Fruit fly (Drosophila melanogaster) whole organism, embryonic: ENCODE results near the gene Acp32CD.
A peak's percentile ranks its signal among the peaks of the same experiment; 100 is the strongest.

ENCODE experiments used
- Atf6 ChIP-seq: fragments of 200-800 bp; sonication (Bioruptor generic); IDR thresholded peaks from 2 replicates; pipeline ENCODE4 v1.3.6; 2022; ENCODE audit warnings: missing biosample characterization, missing genetic modification characterization
- Awh ChIP-seq: fragments of 200-800 bp; sonication (Bioruptor generic); IDR thresholded peaks from 2 replicates; pipeline ENCODE4, ENCODE4 v1.3.6; 2022; ENCODE audit warnings: missing biosample characterization, missing genetic modification characterization
- CG1024 ChIP-seq: fragments of 200-800 bp; sonication (Bioruptor generic); IDR thresholded peaks from 2 replicates; pipeline ENCODE4 v1.3.6; 2022; ENCODE audit warnings: missing biosample characterization, missing genetic modification characterization
- CG10267 ChIP-seq: fragments of 200-800 bp; sonication (Bioruptor generic); optimal IDR thresholded peaks from 2 replicates; lab custom pipeline; 2018; ENCODE audit warnings: missing biosample characterization, mild to moderate bottlenecking, missing genetic modification characterization, moderate library complexity
- CG11695 ChIP-seq: fragments of 200-800 bp; sonication (Bioruptor generic); IDR thresholded peaks from 3 replicates; pipeline ENCODE4 v1.3.6; 2022; ENCODE audit warnings: missing biosample characterization, missing genetic modification characterization
- CG11696 ChIP-seq: fragments of 200-800 bp; sonication (Bioruptor generic); IDR thresholded peaks from 2 replicates; pipeline ENCODE4 v1.3.6; 2022; ENCODE audit warnings: missing biosample characterization, missing genetic modification characterization
- CG14667 ChIP-seq: fragments of 200-800 bp; sonication (Bioruptor generic); IDR thresholded peaks from 2 replicates; pipeline ENCODE4 v1.3.6; 2022; ENCODE audit warnings: missing biosample characterization, missing genetic modification characterization
- CG15696 ChIP-seq: fragments of 200-800 bp; sonication (Bioruptor generic); optimal IDR thresholded peaks from 2 replicates; lab custom pipeline; 2019; ENCODE audit warnings: missing biosample characterization, mild to moderate bottlenecking, missing genetic modification characterization, moderate library complexity
- CG1602 ChIP-seq: fragments of 200-800 bp; sonication (Bioruptor generic); optimal IDR thresholded peaks from 3 replicates; lab custom pipeline; 2016; ENCODE audit warnings: missing biosample characterization, missing genetic modification characterization
- CG17186 ChIP-seq: fragments of 200-800 bp; sonication (Bioruptor generic); optimal IDR thresholded peaks from 3 replicates; lab custom pipeline; 2017; ENCODE audit warnings: missing biosample characterization, missing genetic modification reagents, missing genetic modification characterization
- CG17361 ChIP-seq: fragments of 200-800 bp; sonication (Bioruptor generic); IDR thresholded peaks from 3 replicates; pipeline ENCODE4 v1.3.6; 2022; ENCODE audit warnings: missing biosample characterization, missing genetic modification characterization
- CG17612 ChIP-seq: fragments of 200-800 bp; sonication (Bioruptor generic); IDR thresholded peaks from 2 replicates; pipeline ENCODE4 v1.3.6; 2022; ENCODE audit warnings: missing biosample characterization, missing genetic modification characterization
- CG2199 ChIP-seq: fragments of 200-800 bp; sonication (Bioruptor generic); IDR thresholded peaks from 3 replicates; pipeline ENCODE4 v1.3.6; 2022; ENCODE audit warnings: missing biosample characterization, missing genetic modification characterization
- CG31441 ChIP-seq: fragments of 200-800 bp; sonication (Bioruptor generic); IDR thresholded peaks from 2 replicates; pipeline ENCODE4 v1.3.6; 2022; ENCODE audit warnings: missing biosample characterization, missing genetic modification characterization
- CG4820 ChIP-seq: fragments of 200-800 bp; sonication (Bioruptor generic); optimal IDR thresholded peaks from 3 replicates; lab custom pipeline; 2016; ENCODE audit warnings: missing biosample characterization, missing genetic modification characterization
- CG5953 ChIP-seq: fragments of 200-800 bp; sonication (Bioruptor generic); IDR thresholded peaks from 2 replicates; pipeline ENCODE4 v1.3.6; 2022; ENCODE audit warnings: missing biosample characterization, missing genetic modification characterization
- CG6254 ChIP-seq: fragments of 200-800 bp; sonication (Bioruptor generic); optimal IDR thresholded peaks from 3 replicates; lab custom pipeline; 2017; ENCODE audit warnings: mild to moderate bottlenecking, missing biosample characterization, missing genetic modification reagents, missing genetic modification characterization
- CG8281 ChIP-seq: fragments of 200-800 bp; sonication (Bioruptor generic); optimal IDR thresholded peaks from 2 replicates; lab custom pipeline; 2018; ENCODE audit warnings: missing biosample characterization, mild to moderate bottlenecking, missing genetic modification characterization, moderate library complexity
- Elba2 ChIP-seq: fragments of 200-800 bp; sonication (Bioruptor generic); optimal IDR thresholded peaks from 3 replicates; lab custom pipeline; 2016; ENCODE audit warnings: missing biosample characterization, missing genetic modification characterization
- Ets65A ChIP-seq: fragments of 200-800 bp; sonication (Bioruptor generic); peaks from one replicate; lab custom pipeline; 2016; ENCODE audit warnings: missing biosample characterization, missing genetic modification characterization
- Ets97D ChIP-seq: fragments of 200-800 bp; sonication (Bioruptor generic); optimal IDR thresholded peaks from 3 replicates; lab custom pipeline; 2016; ENCODE audit warnings: missing biosample characterization, missing genetic modification characterization
- H15 ChIP-seq: fragments of 200-800 bp; sonication (Bioruptor generic); IDR thresholded peaks from 3 replicates; pipeline ENCODE4 v1.3.6; 2022; ENCODE audit warnings: missing biosample characterization, missing genetic modification characterization
- Hmr ChIP-seq: fragments of 200-800 bp; sonication (Bioruptor generic); optimal IDR thresholded peaks from 3 replicates; lab custom pipeline; 2017; ENCODE audit warnings: mild to moderate bottlenecking, missing biosample characterization, missing genetic modification reagents, missing genetic modification characterization
- MTF-1 ChIP-seq: fragments of 200-800 bp; sonication (Bioruptor generic); optimal IDR thresholded peaks from 2 replicates; lab custom pipeline; 2018; ENCODE audit warnings: missing biosample characterization, mild to moderate bottlenecking, missing genetic modification characterization, borderline replicate concordance
- Meics ChIP-seq: fragments of 200-800 bp; sonication (Bioruptor generic); optimal IDR thresholded peaks from 2 replicates; lab custom pipeline; 2017; ENCODE audit warnings: missing biosample characterization, mild to moderate bottlenecking, missing genetic modification characterization
- NFAT ChIP-seq: fragments of 200-800 bp; sonication (Bioruptor generic); IDR thresholded peaks from 2 replicates; pipeline ENCODE4 v1.3.6; 2022; ENCODE audit warnings: missing biosample characterization, missing genetic modification characterization
- Oaz ChIP-seq: fragments of 200-800 bp; sonication (Bioruptor generic); IDR thresholded peaks from 2 replicates; pipeline ENCODE4 v1.3.6; 2022; ENCODE audit warnings: missing biosample characterization, missing genetic modification characterization
- Pdp1 ChIP-seq, 2 experiments: fragments of 200-800 bp; sonication (Bioruptor generic); optimal IDR thresholded peaks; 3 replicates each; lab custom pipeline; 2016; ENCODE audit warnings: missing biosample characterization in 2 of 2, missing genetic modification characterization in 2 of 2, mild to moderate bottlenecking in 1 of 2, moderate library complexity in 1 of 2
- Six4 ChIP-seq: fragments of 200-800 bp; sonication (Bioruptor generic); optimal IDR thresholded peaks from 2 replicates; lab custom pipeline; 2016; ENCODE audit warnings: missing biosample characterization, missing genetic modification characterization
- Stat92E ChIP-seq, 3 experiments: fragments of >200 bp in 2 of 3; fragments of 200-800 bp in 1 of 3; sonication (Bioruptor generic) in 1 of 3; optimal IDR thresholded peaks; 2 replicates each; lab custom pipeline; 2017 to 2019; ENCODE audit warnings: missing biosample characterization in 3 of 3, missing genetic modification characterization in 3 of 3, mild to moderate bottlenecking in 1 of 3, moderate library complexity in 1 of 3
- ara ChIP-seq: fragments of 200-800 bp; sonication (Bioruptor generic); IDR thresholded peaks from 2 replicates; pipeline ENCODE4 v1.3.6; 2022; ENCODE audit warnings: missing biosample characterization, missing genetic modification characterization
- bcd ChIP-seq: fragments of 200-800 bp; sonication (Bioruptor generic); optimal IDR thresholded peaks from 2 replicates; lab custom pipeline; 2017; ENCODE audit warnings: missing biosample characterization, mild to moderate bottlenecking, missing genetic modification characterization
- bigmax ChIP-seq: fragments of 200-800 bp; sonication (Bioruptor generic); optimal IDR thresholded peaks from 2 replicates; lab custom pipeline; 2018; ENCODE audit warnings: missing biosample characterization, mild to moderate bottlenecking, missing genetic modification characterization
- caup ChIP-seq: fragments of 200-800 bp; sonication (Bioruptor generic); optimal IDR thresholded peaks from 3 replicates; lab custom pipeline; 2017; ENCODE audit warnings: missing biosample characterization, mild to moderate bottlenecking, missing genetic modification characterization, moderate library complexity; ENCODE audit not compliant: severe bottlenecking
- chif ChIP-seq, 2 experiments: fragments of 200-800 bp; sonication (Bioruptor generic); optimal IDR thresholded peaks; 3 replicates each; lab custom pipeline; 2016; ENCODE audit warnings: missing biosample characterization in 2 of 2, missing genetic modification characterization in 2 of 2
- chm ChIP-seq: fragments of 200-800 bp; sonication (Bioruptor generic); IDR thresholded peaks from 2 replicates; pipeline ENCODE4 v1.3.6; 2022; ENCODE audit warnings: missing biosample characterization, missing genetic modification characterization
- cwo ChIP-seq: fragments of 200-800 bp; sonication (Bioruptor generic); optimal IDR thresholded peaks from 3 replicates; lab custom pipeline; 2017; ENCODE audit warnings: missing biosample characterization, missing genetic modification characterization, mild to moderate bottlenecking, moderate library complexity, missing genetic modification reagents
- dan ChIP-seq: fragments of 200-800 bp; sonication (Bioruptor generic); IDR thresholded peaks from 2 replicates; pipeline ENCODE4 v1.3.6; 2022; ENCODE audit warnings: missing biosample characterization, missing genetic modification characterization
- gce ChIP-seq: fragments of 200-800 bp; sonication (Bioruptor generic); IDR thresholded peaks from 3 replicates; pipeline ENCODE4 v1.3.6; 2022; ENCODE audit warnings: missing biosample characterization, missing genetic modification characterization
- ind ChIP-seq: fragments of 200-800 bp; sonication (Bioruptor generic); optimal IDR thresholded peaks from 3 replicates; lab custom pipeline; 2016; ENCODE audit warnings: missing biosample characterization, missing genetic modification characterization
- lbe ChIP-seq: fragments of 200-800 bp; sonication (Bioruptor generic); optimal IDR thresholded peaks from 2 replicates; lab custom pipeline; 2016; ENCODE audit warnings: missing biosample characterization, mild to moderate bottlenecking, missing genetic modification characterization
- lilli ChIP-seq: fragments of 200-800 bp; sonication (Bioruptor generic); optimal IDR thresholded peaks from 3 replicates; lab custom pipeline; 2016; ENCODE audit warnings: missing biosample characterization, missing genetic modification characterization
- peb ChIP-seq: fragments of 200-800 bp; sonication (Bioruptor generic); IDR thresholded peaks from 2 replicates; pipeline ENCODE4 v1.3.6; 2022; ENCODE audit warnings: missing biosample characterization, missing genetic modification characterization
- sens ChIP-seq: fragments of 200-800 bp; sonication (Bioruptor generic); peaks from one replicate; lab custom pipeline; 2016; ENCODE audit warnings: missing biosample characterization, missing genetic modification characterization
- so ChIP-seq: fragments of 200-800 bp; sonication (Bioruptor generic); IDR thresholded peaks from 3 replicates; pipeline ENCODE4 v1.3.6; 2022; ENCODE audit warnings: missing biosample characterization, missing genetic modification characterization
- tin ChIP-seq: fragments of 200-800 bp; sonication (Bioruptor generic); optimal IDR thresholded peaks from 3 replicates; lab custom pipeline; 2016; ENCODE audit warnings: missing biosample characterization, missing genetic modification characterization
- unpg ChIP-seq: fragments of 200-800 bp; sonication (Bioruptor generic); optimal IDR thresholded peaks from 3 replicates; lab custom pipeline; 2018; ENCODE audit warnings: missing biosample characterization, mild to moderate bottlenecking, missing genetic modification characterization, moderate library complexity
- zen ChIP-seq: fragments of 200-800 bp; sonication (Bioruptor generic); optimal IDR thresholded peaks from 3 replicates; lab custom pipeline; 2018; ENCODE audit warnings: missing biosample characterization, mild to moderate bottlenecking, missing genetic modification characterization, moderate library complexity
- zf30C ChIP-seq: fragments of 200-800 bp; sonication (Bioruptor generic); optimal IDR thresholded peaks from 3 replicates; lab custom pipeline; 2018; ENCODE audit warnings: missing biosample characterization, mild to moderate bottlenecking, missing genetic modification characterization
- zfh1 ChIP-seq: fragments of 200-800 bp; sonication (Bioruptor generic); IDR thresholded peaks from 3 replicates; pipeline ENCODE4 v1.3.6; 2022; ENCODE audit warnings: missing biosample characterization, missing genetic modification characterization

Gene Acp32CD

DNA sequence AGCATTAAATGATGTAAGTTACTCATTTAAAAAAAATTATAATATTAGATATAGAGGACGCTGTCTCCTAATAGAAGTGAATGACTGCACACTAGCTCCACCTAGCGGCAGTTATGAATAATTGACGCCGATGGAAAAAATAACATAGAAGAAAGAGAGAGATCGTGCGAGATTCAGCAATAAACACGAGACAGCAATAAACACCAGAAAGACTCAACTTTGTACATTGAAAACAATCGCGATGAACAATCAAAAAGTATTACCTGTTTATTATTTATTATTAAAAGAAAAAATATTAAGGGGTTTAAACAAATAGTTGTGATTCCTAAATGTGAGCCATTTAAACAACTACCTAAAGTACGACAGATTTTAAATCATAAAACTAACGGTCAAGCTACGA lies 29.3 kb upstream of the Acp32CD start (continued):
- TF ChIP-seq MTF-1 (GFP tag; lab: Kevin White, UChicago), result peak; percentile 1
- TF ChIP-seq caup (GFP tag; lab: Kevin White, UChicago), result peak; percentile 36
- TF ChIP-seq Awh (GFP tag; lab: Robert Waterston, UW), result peak; percentile 48; the same call in 1 of the 2 replicates
- TF ChIP-seq cwo (GFP tag; lab: Kevin White, UChicago), result peak; percentile 75
- peak in 1 of 2 experiments; percentile 19 for TF ChIP-seq Pdp1 (GFP tag; optimal IDR thresholded peaks at IDR 0.05; lab: Kevin White, UChicago)
- TF ChIP-seq Atf6 (GFP tag; lab: Robert Waterston, UW), result peak; percentile 26; the same call in 1 of the 2 replicates
- TF ChIP-seq CG6254, result peak; percentile 30
- TF ChIP-seq lbe (GFP tag; lab: Kevin White, UChicago), result peak; percentile 17
- TF ChIP-seq peb (GFP tag; lab: Robert Waterston, UW), result peak; percentile 36; the same call in 1 of the 2 replicates
- peak; percentile 89 for TF ChIP-seq sens (GFP tag; lab: Kevin White, UChicago)
- peak; percentile 68 for TF ChIP-seq CG11696 (GFP tag; lab: Robert Waterston, UW)
- peak; percentile 27 for TF ChIP-seq bcd (GFP tag; lab: Kevin White, UChicago)
- no peak for TF ChIP-seq chif (GFP tag; optimal IDR thresholded peaks at IDR 0.05; lab: Kevin White, UChicago)
- TF ChIP-seq CG31441 (GFP tag; lab: Robert Waterston, UW), result peak; percentile 67
- TF ChIP-seq Ets65A, result peak; percentile 77
- peak; percentile 82; the same call in 2 of the 3 replicates for TF ChIP-seq CG2199 (GFP tag; lab: Robert Waterston, UW)
- TF ChIP-seq Oaz (GFP tag; lab: Robert Waterston, UW), result no peak
- TF ChIP-seq CG10267 (tag; lab: Kevin White, UChicago), result peak; percentile 59
- no peak for TF ChIP-seq Elba2 (GFP tag; lab: Kevin White, UChicago)
- TF ChIP-seq NFAT (GFP tag; lab: Robert Waterston, UW), result peak; percentile 66
- 0 out of 2 replicates have a peak, but pooled peaks have one; percentile 9 for TF ChIP-seq chm (GFP tag; lab: Robert Waterston, UW)
- peak; percentile 59; the same call in 2 of the 3 replicates for TF ChIP-seq CG17361 (GFP tag; lab: Robert Waterston, UW)
- peak; percentile 7 for TF ChIP-seq CG8281
- TF ChIP-seq unpg (GFP tag; lab: Kevin White, UChicago), result no peak
- TF ChIP-seq zf30C (GFP tag; lab: Kevin White, UChicago), result peak; percentile 49
- peak; percentile 43 for TF ChIP-seq ind (GFP tag; lab: Kevin White, UChicago)
- TF ChIP-seq CG4820 (GFP tag; lab: Kevin White, UChicago), result peak; percentile 38
- no peak for TF ChIP-seq bigmax (GFP tag; lab: Kevin White, UChicago)
- peak; percentile 27 for TF ChIP-seq Meics (GFP tag; lab: Kevin White, UChicago)
- TF ChIP-seq Ets97D, result peak; percentile 16
- peak; percentile 51 for TF ChIP-seq tin
- peak; percentile 40 for TF ChIP-seq CG15696 (tag; lab: Kevin White, UChicago)
- TF ChIP-seq CG17612 (GFP tag; lab: Robert Waterston, UW), result peak; percentile 26; the same call in 1 of the 2 replicates
- TF ChIP-seq Stat92E (GFP tag; optimal IDR thresholded peaks at IDR 0.05; lab: Kevin White, UChicago), result peak in 1 of 3 experiments; percentile 16
- TF ChIP-seq zen (tag; lab: Kevin White, UChicago), result peak; percentile 40
- TF ChIP-seq CG1024 (GFP tag; lab: Robert Waterston, UW), result peak; percentile 70
- peak; percentile 1 for TF ChIP-seq lilli (GFP tag; lab: Kevin White, UChicago)
- TF ChIP-seq zfh1 (GFP tag; lab: Robert Waterston, UW), result 0 out of 3 replicates have a peak, but pooled peaks have one; percentile 47
- TF ChIP-seq H15 (GFP tag; lab: Robert Waterston, UW), result peak; percentile 56
- no peak; the same call in 2 of the 3 replicates for TF ChIP-seq gce (GFP tag; lab: Robert Waterston, UW)
- peak; percentile 47 for TF ChIP-seq CG5953
- peak; percentile 4 for TF ChIP-seq CG1602 (GFP tag; lab: Kevin White, UChicago)
- peak; percentile 12 for TF ChIP-seq Six4 (GFP tag; lab: Kevin White, UChicago)
- peak; percentile 58; the same call in 1 of the 3 replicates for TF ChIP-seq CG11695 (GFP tag; lab: Robert Waterston, UW)
- 0 out of 3 replicates have a peak, but pooled peaks have one; percentile 62 for TF ChIP-seq so
- no peak for TF ChIP-seq Hmr (GFP tag; lab: Kevin White, UChicago)
- TF ChIP-seq CG17186, result no peak
- TF ChIP-seq dan (GFP tag; lab: Robert Waterston, UW), result no peak
- TF ChIP-seq CG14667 (GFP tag; lab: Robert Waterston, UW), result peak; percentile 38; the same call in 1 of the 2 replicates
- peak; percentile 63; the same call in 1 of the 2 replicates for TF ChIP-seq ara
